Worm (Caenorhabditis elegans) whole organism, L1 larva: ENCODE results near the gene C31E10.5.

Source experiments
- C04F5.9 ChIP-seq: sonication (generic microtip); optimal IDR thresholded peaks from 2 replicates; lab custom pipeline; 2016; ENCODE audit warnings: missing genetic modification characterization, missing compliant biosample characterization
- C16A3.4 ChIP-seq: fragments of 150-350 bp; optimal IDR thresholded peaks from 2 replicates; lab custom pipeline; 2014; ENCODE audit warnings: missing biosample characterization, missing genetic modification characterization
- C34B4.2 ChIP-seq: sonication (generic microtip); optimal IDR thresholded peaks from 2 replicates; lab custom pipeline; 2017; ENCODE audit warnings: mild to moderate bottlenecking, missing genetic modification characterization, missing compliant biosample characterization
- F16B12.6 ChIP-seq: fragments of 150-350 bp; optimal IDR thresholded peaks from 2 replicates; lab custom pipeline; 2014; ENCODE audit warnings: missing biosample characterization, missing genetic modification characterization
- alr-1 ChIP-seq: fragments of 200-800 bp; sonication (Bioruptor generic); optimal IDR thresholded peaks from 2 replicates; lab custom pipeline; 2018; ENCODE audit warnings: borderline replicate concordance, mild to moderate bottlenecking, missing genetic modification characterization, missing compliant biosample characterization
- aly-2 ChIP-seq: fragments of 150-350 bp; optimal IDR thresholded peaks from 2 replicates; lab custom pipeline; 2014; ENCODE audit warnings: missing biosample characterization, missing genetic modification characterization
- ama-1 ChIP-seq: fragments of 150-350 bp; optimal IDR thresholded peaks from 2 replicates; lab custom pipeline; 2014
- ceh-8 ChIP-seq: fragments of 200-800 bp; sonication (Bioruptor generic); optimal IDR thresholded peaks from 2 replicates; lab custom pipeline; 2018; ENCODE audit warnings: mild to moderate bottlenecking, missing genetic modification characterization, moderate library complexity, missing compliant biosample characterization
- ceh-88 ChIP-seq: fragments of 200-800 bp; sonication (Bioruptor generic); IDR thresholded peaks from 2 replicates; pipeline ENCODE4 v1.3.6; 2022; ENCODE audit warnings: missing genetic modification characterization, missing compliant biosample characterization
- dsc-1 ChIP-seq: sonication (generic microtip); optimal IDR thresholded peaks from 2 replicates; lab custom pipeline; 2016; ENCODE audit warnings: mild to moderate bottlenecking, missing genetic modification characterization, missing compliant biosample characterization
- efl-1 ChIP-seq, 4 experiments: fragments of 150-350 bp; optimal IDR thresholded peaks in 3 of 4; peaks in 1 of 4; 1 replicate in 1 of 4; 2 replicates in 3 of 4; lab custom pipeline; 2014; ENCODE audit warnings: missing biosample characterization in 2 of 4, missing genetic modification characterization in 2 of 4, missing genetic modification reagents in 2 of 4
- egl-13 ChIP-seq: sonication (generic microtip); optimal IDR thresholded peaks from 2 replicates; lab custom pipeline; 2016; ENCODE audit warnings: missing genotype, missing genetic modification reagents, missing genetic modification characterization, missing compliant biosample characterization
- egl-27 ChIP-seq, 2 experiments: fragments of 150-350 bp in 1 of 2; sonication (generic microtip); optimal IDR thresholded peaks; 3 replicates each; lab custom pipeline; 2017 to 2018; ENCODE audit warnings: missing biosample characterization in 2 of 2, missing genetic modification characterization in 2 of 2, missing genetic modification reagents in 2 of 2
- elt-2 ChIP-seq: sonication (generic microtip); optimal IDR thresholded peaks from 2 replicates; lab custom pipeline; 2016; ENCODE audit warnings: missing genetic modification characterization, mild to moderate bottlenecking, inconsistent platforms, missing compliant biosample characterization, missing genetic modification reagents
- elt-3 ChIP-seq, 6 experiments: fragments of 150-350 bp in 1 of 6; sonication (generic microtip); optimal IDR thresholded peaks; 2 replicates each; lab custom pipeline; 2017 to 2018; ENCODE audit warnings: missing biosample characterization in 6 of 6, missing genetic modification characterization in 6 of 6, inconsistent platforms in 1 of 6
- fkh-4 ChIP-seq: sonication (generic microtip); optimal IDR thresholded peaks from 2 replicates; lab custom pipeline; 2016; ENCODE audit warnings: missing compliant biosample characterization, missing genetic modification characterization, borderline replicate concordance
- fkh-8 ChIP-seq: sonication (generic microtip); optimal IDR thresholded peaks from 2 replicates; lab custom pipeline; 2016; ENCODE audit warnings: mild to moderate bottlenecking, missing genetic modification characterization, missing compliant biosample characterization
- fos-1 ChIP-seq: fragments of 150-350 bp; optimal IDR thresholded peaks from 2 replicates; lab custom pipeline; 2014; ENCODE audit warnings: missing biosample characterization, missing genetic modification characterization
- hlh-17 ChIP-seq: fragments of 200-800 bp; sonication (Bioruptor generic); optimal IDR thresholded peaks from 2 replicates; lab custom pipeline; 2018; ENCODE audit warnings: missing genetic modification characterization, mild to moderate bottlenecking, missing compliant biosample characterization, moderate library complexity, borderline replicate concordance
- hlh-4 ChIP-seq: sonication (generic microtip); optimal IDR thresholded peaks from 2 replicates; lab custom pipeline; 2016; ENCODE audit warnings: mild to moderate bottlenecking, missing genetic modification characterization, missing compliant biosample characterization
- irx-1 ChIP-seq: sonication (generic microtip); optimal IDR thresholded peaks from 2 replicates; lab custom pipeline; 2016; ENCODE audit warnings: missing genetic modification characterization, missing compliant biosample characterization
- isw-1 ChIP-seq: fragments of 200-800 bp; sonication (Bioruptor generic); IDR thresholded peaks from 2 replicates; pipeline ENCODE4 v1.3.6; 2022; ENCODE audit warnings: missing genetic modification characterization, missing compliant biosample characterization
- jun-1 ChIP-seq: fragments of 150-350 bp; optimal IDR thresholded peaks from 2 replicates; lab custom pipeline; 2014; ENCODE audit warnings: missing biosample characterization, missing genetic modification reagents, missing genetic modification characterization
- lin-14 ChIP-seq: fragments of 200-800 bp; sonication (Bioruptor generic); optimal IDR thresholded peaks from 2 replicates; lab custom pipeline; 2018; ENCODE audit warnings: mild to moderate bottlenecking, missing genetic modification characterization, moderate library complexity, missing compliant biosample characterization
- lir-3 ChIP-seq: sonication (generic microtip); optimal IDR thresholded peaks from 2 replicates; lab custom pipeline; 2016; ENCODE audit warnings: mild to moderate bottlenecking, missing genetic modification characterization, moderate library complexity, missing compliant biosample characterization; ENCODE audit not compliant: poor library complexity
- mdl-1 ChIP-seq, 2 experiments: fragments of 150-350 bp; optimal IDR thresholded peaks; 2 replicates each; lab custom pipeline; 2014 to 2017; ENCODE audit warnings: missing biosample characterization in 2 of 2, missing genetic modification characterization in 2 of 2, inconsistent platforms in 1 of 2
- nhr-12 ChIP-seq: sonication (generic microtip); optimal IDR thresholded peaks from 2 replicates; lab custom pipeline; 2017; ENCODE audit warnings: missing biosample characterization, missing genetic modification characterization
- nhr-19 ChIP-seq: fragments of 200-800 bp; sonication (Bioruptor generic); conservative IDR thresholded peaks from 2 replicates; pipeline ENCODE4 v1.3.6; 2022; ENCODE audit warnings: missing genetic modification characterization, missing compliant biosample characterization
- nhr-20 ChIP-seq: sonication (generic microtip); optimal IDR thresholded peaks from 2 replicates; lab custom pipeline; 2016; ENCODE audit warnings: mild to moderate bottlenecking, missing genetic modification characterization, missing compliant biosample characterization
- nhr-76 ChIP-seq: sonication (generic microtip); optimal IDR thresholded peaks from 2 replicates; lab custom pipeline; 2017; ENCODE audit warnings: missing biosample characterization, missing genetic modification characterization
- nhr-77 ChIP-seq: fragments of 150-350 bp; optimal IDR thresholded peaks from 2 replicates; lab custom pipeline; 2014; ENCODE audit warnings: missing biosample characterization, missing genetic modification characterization
- nhr-85 ChIP-seq: sonication (generic microtip); peaks from one replicate; lab custom pipeline; 2016; ENCODE audit warnings: missing genetic modification characterization, inconsistent platforms, missing compliant biosample characterization
- nhr-90 ChIP-seq: sonication (generic microtip); optimal IDR thresholded peaks from 2 replicates; lab custom pipeline; 2016; ENCODE audit warnings: mild to moderate bottlenecking, missing genetic modification characterization, missing compliant biosample characterization; ENCODE audit not compliant: poor library complexity
- rnt-1 ChIP-seq: sonication (generic microtip); optimal IDR thresholded peaks from 2 replicates; lab custom pipeline; 2016; ENCODE audit warnings: mild to moderate bottlenecking, missing genetic modification characterization, moderate library complexity, missing compliant biosample characterization
- skn-1 ChIP-seq: fragments of 150-350 bp; optimal IDR thresholded peaks from 2 replicates; lab custom pipeline; 2014; ENCODE audit warnings: missing biosample characterization, missing genetic modification characterization
- snpc-4 ChIP-seq: fragments of 150-350 bp; optimal IDR thresholded peaks from 2 replicates; lab custom pipeline; 2014; ENCODE audit warnings: missing biosample characterization, missing genetic modification characterization
- snu-23 ChIP-seq: sonication (generic microtip); optimal IDR thresholded peaks from 2 replicates; lab custom pipeline; 2016; ENCODE audit warnings: missing genetic modification characterization, missing compliant biosample characterization
- sox-4 ChIP-seq: sonication (generic microtip); optimal IDR thresholded peaks from 2 replicates; lab custom pipeline; 2016; ENCODE audit warnings: missing genetic modification characterization, missing compliant biosample characterization
- sptf-1 ChIP-seq: fragments of 150-350 bp; optimal IDR thresholded peaks from 2 replicates; lab custom pipeline; 2014; ENCODE audit warnings: missing biosample characterization, missing genetic modification characterization
- tbx-2 ChIP-seq: sonication (generic microtip); optimal IDR thresholded peaks from 2 replicates; lab custom pipeline; 2016; ENCODE audit warnings: missing genetic modification characterization, missing compliant biosample characterization
- tlp-1 ChIP-seq: fragments of 150-350 bp; optimal IDR thresholded peaks from 2 replicates; lab custom pipeline; 2014; ENCODE audit warnings: missing biosample characterization, missing genetic modification characterization
- unc-130 ChIP-seq: fragments of 150-350 bp; optimal IDR thresholded peaks from 2 replicates; lab custom pipeline; 2017; ENCODE audit warnings: missing biosample characterization, missing genetic modification characterization, inconsistent platforms
- unc-30 ChIP-seq: sonication (generic microtip); optimal IDR thresholded peaks from 2 replicates; lab custom pipeline; 2017; ENCODE audit warnings: missing biosample characterization, missing genetic modification characterization
- unc-98 ChIP-seq: fragments of 200-800 bp; sonication (Bioruptor generic); IDR thresholded peaks from 2 replicates; pipeline ENCODE4 v1.3.6; 2022; ENCODE audit warnings: missing genetic modification characterization, missing compliant biosample characterization
- vab-15 ChIP-seq: sonication (generic microtip); optimal IDR thresholded peaks from 2 replicates; lab custom pipeline; 2017; ENCODE audit warnings: missing genotype, mild to moderate bottlenecking, missing genetic modification characterization, missing compliant biosample characterization
- xbp-1 ChIP-seq: sonication (generic microtip); optimal IDR thresholded peaks from 2 replicates; lab custom pipeline; 2016; ENCODE audit warnings: missing genetic modification characterization, missing compliant biosample characterization
- zag-1 ChIP-seq: fragments of 150-350 bp; optimal IDR thresholded peaks from 2 replicates; lab custom pipeline; 2014; ENCODE audit warnings: missing biosample characterization, missing genetic modification characterization
- ztf-11 ChIP-seq, 2 experiments: sonication (generic microtip); optimal IDR thresholded peaks; 2 replicates each; lab custom pipeline; 2016 to 2017; ENCODE audit warnings: missing genetic modification characterization in 2 of 2, missing biosample characterization in 1 of 2, missing compliant biosample characterization in 1 of 2
- ztf-4 ChIP-seq: fragments of 150-350 bp; optimal IDR thresholded peaks from 2 replicates; lab custom pipeline; 2014; ENCODE audit warnings: missing biosample characterization, missing genetic modification characterization

Gene C31E10.5

ce11 chrX:13973769-13974168 is 21.9 kb downstream of the C31E10.5 start (continued):
- TF ChIP-seq zag-1 (tag; lab: Kevin White, UChicago) (no peak), jun-1 (no peak), fkh-4 (tag; lab: Kevin White, UChicago) (peak; percentile 56), snpc-4 (tag; lab: Kevin White, UChicago) (no peak), tbx-2 (tag; lab: Kevin White, UChicago) (peak; percentile 59), tlp-1 (tag; lab: Kevin White, UChicago) (no peak), efl-1 (optimal IDR thresholded peaks at IDR 0.05; lab: Kevin White, UChicago) (no peak), efl-1 (GFP tag; optimal IDR thresholded peaks at IDR 0.05 in 1 of 2; lab: Kevin White, UChicago) (no peak), fkh-8 (tag; lab: Kevin White, UChicago) (peak; percentile 86), unc-98 (GFP tag; lab: Robert Waterston, UW) (no peak), mdl-1 (tag; optimal IDR thresholded peaks at IDR 0.05; lab: Kevin White, UChicago) (peak in 1 of 2 experiments; percentile 8), isw-1 (GFP tag; lab: Robert Waterston, UW) (no peak), ztf-11 (tag; optimal IDR thresholded peaks at IDR 0.05; lab: Kevin White, UChicago) (no peak), egl-13 (tag; lab: Kevin White, UChicago) (peak; percentile 18), irx-1 (tag; lab: Kevin White, UChicago) (no peak), ceh-8 (GFP tag; lab: Kevin White, UChicago) (no peak), nhr-12 (tag; lab: Kevin White, UChicago) (no peak), dsc-1 (tag; lab: Kevin White, UChicago) (peak; percentile 96), hlh-17 (GFP tag; lab: Kevin White, UChicago) (no peak), ceh-88 (no peak), elt-3 (tag; optimal IDR thresholded peaks at IDR 0.05; lab: Kevin White, UChicago) (no peak), aly-2 (tag; lab: Kevin White, UChicago) (no peak), unc-130 (tag; lab: Kevin White, UChicago) (peak; percentile 51), nhr-77 (no peak), sox-4 (tag; lab: Kevin White, UChicago) (peak; percentile 21), snu-23 (peak; percentile 63), nhr-76 (no peak), ama-1 (lab: Kevin White, UChicago) (no peak), alr-1 (no peak), elt-2 (tag; lab: Kevin White, UChicago) (no peak), unc-30 (no peak), skn-1 (tag; lab: Kevin White, UChicago) (peak; percentile 27), C34B4.2 (tag; lab: Kevin White, UChicago) (no peak), vab-15 (no peak), nhr-19 (GFP tag; lab: Robert Waterston, UW) (peak; percentile 83)

ce11 chrX:13973086-13973485 is 22.5 kb downstream of the C31E10.5 start:
- peak; percentile 29; the same call in 1 of the 2 replicates for TF ChIP-seq nhr-19 (GFP tag; lab: Robert Waterston, UW)

- TF ChIP-seq lin-14 (GFP tag; lab: Kevin White, UChicago): peak; percentile 98
- TF ChIP-seq ceh-8 (GFP tag; lab: Kevin White, UChicago): no peak
- TF ChIP-seq vab-15: no peak
- peak in 1 of 2 experiments; percentile 58 for TF ChIP-seq ztf-11 (tag; optimal IDR thresholded peaks at IDR 0.05; lab: Kevin White, UChicago)
- TF ChIP-seq F16B12.6 (tag; lab: Kevin White, UChicago): no peak
- TF ChIP-seq rnt-1 (tag; lab: Kevin White, UChicago): peak; percentile 81
- TF ChIP-seq egl-27 (tag; optimal IDR thresholded peaks at IDR 0.05; lab: Kevin White, UChicago): no peak
- TF ChIP-seq ztf-4 (tag; lab: Kevin White, UChicago): peak; percentile 53
- TF ChIP-seq tlp-1 (tag; lab: Kevin White, UChicago): no peak
- TF ChIP-seq snpc-4 (tag; lab: Kevin White, UChicago): peak; percentile 21
- no peak for TF ChIP-seq sptf-1 (tag; lab: Kevin White, UChicago)
- TF ChIP-seq nhr-85 (tag; lab: Kevin White, UChicago): peak; percentile 85
- no peak for TF ChIP-seq hlh-4 (tag; lab: Kevin White, UChicago)
- peak; percentile 80 for TF ChIP-seq nhr-20
- TF ChIP-seq C04F5.9: peak; percentile 15
- peak; percentile 59 for TF ChIP-seq xbp-1
- TF ChIP-seq C16A3.4 (tag; lab: Kevin White, UChicago): peak; percentile 11
- TF ChIP-seq dsc-1 (tag; lab: Kevin White, UChicago): peak; percentile 68
- peak; percentile 55 for TF ChIP-seq lir-3 (tag; lab: Kevin White, UChicago)
- peak; percentile 59 for TF ChIP-seq fos-1 (tag; lab: Kevin White, UChicago)
- TF ChIP-seq jun-1: peak; percentile 46
- peak; percentile 42 for TF ChIP-seq nhr-90 (tag; lab: Kevin White, UChicago)
Observed at ce11 chrX:13969257-13969968, 26.2 kb downstream of the C31E10.5 start.
